Fruit fly (Drosophila melanogaster) whole organism, embryonic: ENCODE measurements around the gene Snm1.

Experiments
- Abd-B ChIP-seq: fragments of 200-800 bp; sonication (Bioruptor generic); optimal IDR thresholded peaks from 2 replicates; lab custom pipeline; 2018; ENCODE audit warnings: missing biosample characterization, mild to moderate bottlenecking, missing genetic modification characterization, moderate library complexity
- Atf3 ChIP-seq: fragments of 200-800 bp; sonication (Bioruptor generic); optimal IDR thresholded peaks from 3 replicates; lab custom pipeline; 2016; ENCODE audit warnings: missing biosample characterization, missing genetic modification characterization
- BEAF-32 ChIP-seq: fragments of 200-800 bp; sonication (Bioruptor generic); optimal IDR thresholded peaks from 3 replicates; lab custom pipeline; 2017; ENCODE audit warnings: missing biosample characterization, missing genetic modification characterization, mild to moderate bottlenecking, moderate library complexity, missing genetic modification reagents
- CG11456 ChIP-seq: fragments of 200-800 bp; sonication (Bioruptor generic); IDR thresholded peaks from 3 replicates; pipeline ENCODE4 v1.3.6; 2022; ENCODE audit warnings: missing biosample characterization, missing genetic modification characterization
- CG11504 ChIP-seq: fragments of 200-800 bp; sonication (Bioruptor generic); optimal IDR thresholded peaks from 3 replicates; lab custom pipeline; 2019; ENCODE audit warnings: missing biosample characterization, mild to moderate bottlenecking, missing genetic modification characterization, moderate library complexity
- CG11695 ChIP-seq: fragments of 200-800 bp; sonication (Bioruptor generic); IDR thresholded peaks from 3 replicates; pipeline ENCODE4 v1.3.6; 2022; ENCODE audit warnings: missing biosample characterization, missing genetic modification characterization
- CG12071 ChIP-seq: fragments of 200-800 bp; sonication (Bioruptor generic); optimal IDR thresholded peaks from 3 replicates; lab custom pipeline; 2018; ENCODE audit warnings: missing biosample characterization, mild to moderate bottlenecking, missing genetic modification characterization
- CG1233 ChIP-seq: fragments of 200-800 bp; sonication (Bioruptor generic); optimal IDR thresholded peaks from 4 replicates; lab custom pipeline; 2018; ENCODE audit warnings: missing biosample characterization, mild to moderate bottlenecking, missing genetic modification characterization
- CG12391 ChIP-seq: fragments of 200-800 bp; sonication (Bioruptor generic); optimal IDR thresholded peaks from 3 replicates; lab custom pipeline; 2018; ENCODE audit warnings: missing biosample characterization, mild to moderate bottlenecking, missing genetic modification characterization, moderate library complexity
- CG15601 ChIP-seq: fragments of 200-800 bp; sonication (Bioruptor generic); optimal IDR thresholded peaks from 3 replicates; lab custom pipeline; 2019; ENCODE audit warnings: missing biosample characterization, mild to moderate bottlenecking, missing genetic modification characterization, moderate library complexity
- CG1792 ChIP-seq: fragments of 200-800 bp; sonication (Bioruptor generic); optimal IDR thresholded peaks from 2 replicates; lab custom pipeline; 2016; ENCODE audit warnings: missing biosample characterization, missing genetic modification characterization
- CG18619 ChIP-seq: fragments of 200-800 bp; sonication (Bioruptor generic); optimal IDR thresholded peaks from 3 replicates; lab custom pipeline; 2017; ENCODE audit warnings: missing biosample characterization, mild to moderate bottlenecking, missing genetic modification characterization
- CG2129 ChIP-seq: fragments of 200-800 bp; sonication (Bioruptor generic); IDR thresholded peaks from 2 replicates; pipeline ENCODE4 v1.3.6; 2022; ENCODE audit warnings: missing biosample characterization, missing genetic modification characterization; ENCODE audit not compliant: partially characterized antibody
- CG2889 ChIP-seq: fragments of 200-800 bp; sonication (Bioruptor generic); IDR thresholded peaks from 3 replicates; pipeline ENCODE4 v1.3.6; 2022; ENCODE audit warnings: missing biosample characterization, missing genetic modification characterization
- CG3407 ChIP-seq: fragments of 200-800 bp; sonication (Bioruptor generic); optimal IDR thresholded peaks from 2 replicates; lab custom pipeline; 2018; ENCODE audit warnings: missing biosample characterization, mild to moderate bottlenecking, missing genetic modification characterization
- CG3838 ChIP-seq: fragments of 200-800 bp; sonication (Bioruptor generic); optimal IDR thresholded peaks from 3 replicates; lab custom pipeline; 2016; ENCODE audit warnings: missing biosample characterization, missing genetic modification characterization
- CG42726 ChIP-seq: fragments of 200-800 bp; sonication (Bioruptor generic); IDR thresholded peaks from 2 replicates; pipeline ENCODE4 v1.3.6; 2022; ENCODE audit warnings: missing biosample characterization, missing genetic modification characterization; ENCODE audit not compliant: partially characterized antibody
- CG43689 ChIP-seq: fragments of 200-800 bp; sonication (Bioruptor generic); IDR thresholded peaks from 2 replicates; pipeline ENCODE4 v1.3.6; 2022; ENCODE audit warnings: missing biosample characterization, missing genetic modification characterization
- CG4404 ChIP-seq: fragments of 200-800 bp; sonication (Bioruptor generic); IDR thresholded peaks from 2 replicates; pipeline ENCODE4 v1.3.6; 2022; ENCODE audit warnings: missing biosample characterization, missing genetic modification characterization
- CG4707 ChIP-seq: fragments of 200-800 bp; sonication (Bioruptor generic); optimal IDR thresholded peaks from 2 replicates; lab custom pipeline; 2018; ENCODE audit warnings: missing biosample characterization, mild to moderate bottlenecking, missing genetic modification characterization, moderate library complexity
- CG6765 ChIP-seq: fragments of 200-800 bp; sonication (Bioruptor generic); optimal IDR thresholded peaks from 3 replicates; lab custom pipeline; 2017; ENCODE audit warnings: missing biosample characterization, mild to moderate bottlenecking, missing genetic modification characterization
- CG7372 ChIP-seq: fragments of 200-800 bp; sonication (Bioruptor generic); IDR thresholded peaks from 2 replicates; pipeline ENCODE4 v1.3.6; 2022; ENCODE audit warnings: missing biosample characterization, missing genetic modification characterization
- CHES-1-like ChIP-seq: fragments of 200-800 bp; sonication (Bioruptor generic); optimal IDR thresholded peaks from 2 replicates; lab custom pipeline; 2016; ENCODE audit warnings: missing biosample characterization, missing genetic modification characterization
- D19A ChIP-seq: fragments of 200-800 bp; optimal IDR thresholded peaks from 3 replicates; lab custom pipeline; 2019; ENCODE audit warnings: missing biosample characterization, mild to moderate bottlenecking, missing genetic modification characterization, moderate library complexity
- Dfd ChIP-seq, 2 experiments: fragments of >200 bp; optimal IDR thresholded peaks; 2 replicates each; lab custom pipeline; 2017; ENCODE audit warnings: missing biosample characterization in 2 of 2, missing genetic modification characterization in 2 of 2
- HmgD ChIP-seq: fragments of 200-800 bp; sonication (Bioruptor generic); optimal IDR thresholded peaks from 3 replicates; lab custom pipeline; 2016; ENCODE audit warnings: missing biosample characterization, missing genetic modification characterization
- Hr51 ChIP-seq, 2 experiments: fragments of 200-800 bp; sonication (Bioruptor generic); optimal IDR thresholded peaks; 2 replicates in 1 of 2; 3 replicates in 1 of 2; lab custom pipeline; 2016 to 2018; ENCODE audit warnings: missing biosample characterization in 2 of 2, missing genetic modification characterization in 2 of 2, mild to moderate bottlenecking in 1 of 2, moderate library complexity in 1 of 2
- Hr78 ChIP-seq, 2 experiments: fragments of 200-800 bp in 1 of 2; fragments of >200 bp in 1 of 2; sonication (Bioruptor generic) in 1 of 2; optimal IDR thresholded peaks; 2 replicates each; lab custom pipeline; 2017 to 2019; ENCODE audit warnings: missing biosample characterization in 2 of 2, missing genetic modification characterization in 2 of 2, mild to moderate bottlenecking in 1 of 2, moderate library complexity in 1 of 2
- MTF-1 ChIP-seq: fragments of 200-800 bp; sonication (Bioruptor generic); optimal IDR thresholded peaks from 2 replicates; lab custom pipeline; 2018; ENCODE audit warnings: missing biosample characterization, mild to moderate bottlenecking, missing genetic modification characterization, borderline replicate concordance
- NC2β ChIP-seq: fragments of 200-800 bp; sonication (Bioruptor generic); optimal IDR thresholded peaks from 2 replicates; lab custom pipeline; 2016; ENCODE audit warnings: missing biosample characterization, missing genetic modification characterization
- Poxn ChIP-seq: fragments of 200-800 bp; sonication (Bioruptor generic); IDR thresholded peaks from 2 replicates; pipeline ENCODE4 v1.3.6; 2022; ENCODE audit warnings: missing biosample characterization, missing genetic modification characterization
- Sry-δ ChIP-seq: fragments of 200-800 bp; sonication (Bioruptor generic); optimal IDR thresholded peaks from 2 replicates; lab custom pipeline; 2016; ENCODE audit warnings: missing biosample characterization, missing genetic modification characterization
- Trl ChIP-seq, 3 experiments: fragments of >200 bp in 2 of 3; fragments of 200-800 bp in 1 of 3; sonication (Bioruptor generic) in 1 of 3; optimal IDR thresholded peaks; 2 replicates in 1 of 3; 3 replicates in 2 of 3; lab custom pipeline; 2016 to 2017; ENCODE audit warnings: missing biosample characterization in 1 of 3, missing genetic modification characterization in 1 of 3
- dysf ChIP-seq: fragments of 200-800 bp; sonication (Bioruptor generic); IDR thresholded peaks from 3 replicates; pipeline ENCODE4 v1.3.6; 2022; ENCODE audit warnings: missing biosample characterization, missing genetic modification characterization
- eve ChIP-seq, 2 experiments: fragments of >200 bp; optimal IDR thresholded peaks; 2 replicates each; lab custom pipeline; 2017; ENCODE audit warnings: missing biosample characterization in 2 of 2, missing genetic modification characterization in 2 of 2
- fu2 ChIP-seq: fragments of 200-800 bp; sonication (Bioruptor generic); optimal IDR thresholded peaks from 2 replicates; lab custom pipeline; 2016; ENCODE audit warnings: missing biosample characterization, missing genetic modification characterization
- grau ChIP-seq: fragments of 200-800 bp; optimal IDR thresholded peaks from 3 replicates; lab custom pipeline; 2019; ENCODE audit warnings: missing biosample characterization, mild to moderate bottlenecking, missing genetic modification characterization, moderate library complexity
- inv ChIP-seq: fragments of 200-800 bp; sonication (Bioruptor generic); IDR thresholded peaks from 2 replicates; pipeline ENCODE4 v1.3.6; 2022; ENCODE audit warnings: missing biosample characterization, missing genetic modification characterization; ENCODE audit not compliant: partially characterized antibody
- kni ChIP-seq: fragments of 200-800 bp; sonication (Bioruptor generic); optimal IDR thresholded peaks from 3 replicates; lab custom pipeline; 2017; ENCODE audit warnings: mild to moderate bottlenecking, missing biosample characterization, missing genetic modification reagents, missing genetic modification characterization
- mld ChIP-seq: fragments of 200-800 bp; sonication (Bioruptor generic); IDR thresholded peaks from 3 replicates; pipeline ENCODE4 v1.3.6; 2022; ENCODE audit warnings: missing biosample characterization, missing genetic modification characterization; ENCODE audit not compliant: partially characterized antibody
- onecut ChIP-seq: fragments of 200-800 bp; sonication (Bioruptor generic); IDR thresholded peaks from 2 replicates; pipeline ENCODE4 v1.3.6; 2022; ENCODE audit warnings: missing biosample characterization, missing genetic modification characterization
- pfk ChIP-seq: fragments of 200-800 bp; sonication (Bioruptor generic); optimal IDR thresholded peaks from 2 replicates; lab custom pipeline; 2018; ENCODE audit warnings: missing biosample characterization, mild to moderate bottlenecking, missing genetic modification characterization, moderate library complexity
- pnt ChIP-seq: fragments of 200-800 bp; sonication (Bioruptor generic); optimal IDR thresholded peaks from 3 replicates; lab custom pipeline; 2016; ENCODE audit warnings: missing biosample characterization, missing genetic modification characterization
- row ChIP-seq: fragments of 200-800 bp; sonication (Bioruptor generic); IDR thresholded peaks from 3 replicates; pipeline ENCODE4 v1.3.6; 2022; ENCODE audit warnings: missing biosample characterization, missing genetic modification characterization
- schlank ChIP-seq: fragments of 200-800 bp; sonication (Bioruptor generic); optimal IDR thresholded peaks from 2 replicates; lab custom pipeline; 2018; ENCODE audit warnings: missing biosample characterization, mild to moderate bottlenecking, missing genetic modification characterization
- ssp ChIP-seq: fragments of 200-800 bp; sonication (Bioruptor generic); IDR thresholded peaks from 2 replicates; pipeline ENCODE4 v1.3.6; 2022; ENCODE audit warnings: missing biosample characterization, missing genetic modification characterization
- stc ChIP-seq: fragments of 200-800 bp; sonication (Bioruptor generic); IDR thresholded peaks from 2 replicates; pipeline ENCODE4 v1.3.6; 2022; ENCODE audit warnings: missing biosample characterization, missing genetic modification characterization
- ttk ChIP-seq: fragments of 200-800 bp; sonication (Bioruptor generic); IDR thresholded peaks from 2 replicates; pipeline ENCODE4 v2.1.2; 2022; ENCODE audit warnings: missing biosample characterization, missing genetic modification characterization
- tx ChIP-seq: fragments of 200-800 bp; sonication (Bioruptor generic); optimal IDR thresholded peaks from 2 replicates; lab custom pipeline; 2016; ENCODE audit warnings: missing biosample characterization, missing genetic modification characterization
- vvl ChIP-seq: fragments of 200-800 bp; sonication (Bioruptor generic); IDR thresholded peaks from 2 replicates; pipeline ENCODE4 v1.3.6; 2022; ENCODE audit warnings: missing biosample characterization, missing genetic modification characterization

Snm1 gene

DNA sequence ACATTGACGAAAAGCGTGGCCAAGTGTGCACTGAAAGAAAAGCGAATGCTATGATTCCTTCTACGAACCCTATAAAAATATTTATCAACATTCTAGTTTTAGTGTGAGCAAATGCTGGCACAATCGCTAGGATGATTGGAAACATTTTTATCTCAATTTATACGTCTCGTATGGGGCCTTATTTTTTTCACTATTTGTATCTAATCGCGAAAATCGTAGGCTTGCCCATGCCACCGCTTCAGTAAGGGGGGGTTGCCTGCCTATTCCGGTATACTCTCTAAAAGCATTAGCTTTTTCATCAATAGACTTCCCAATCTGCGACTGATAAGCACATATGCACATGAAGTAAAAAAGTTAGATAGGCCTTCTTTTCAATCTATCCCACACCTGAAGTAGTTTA, 10.7 kb downstream of the Snm1 start (continued):
- peak; percentile 77 for TF ChIP-seq CG1233 (GFP tag; lab: Kevin White, UChicago)
- TF ChIP-seq CHES-1-like (GFP tag; lab: Kevin White, UChicago), result peak; percentile 79
- peak; percentile 92 for TF ChIP-seq row (GFP tag; lab: Robert Waterston, UW)
- peak; percentile 60 for TF ChIP-seq D19A (tag; lab: Kevin White, UChicago)
- peak; percentile 88 for TF ChIP-seq CG11504 (tag; lab: Kevin White, UChicago)
- TF ChIP-seq eve (GFP tag; optimal IDR thresholded peaks at IDR 0.05; lab: Kevin White, UChicago), result no peak
- no peak for TF ChIP-seq kni
- TF ChIP-seq CG6765, result peak; percentile 58
- peak; percentile 28 for TF ChIP-seq CG3838 (GFP tag; lab: Kevin White, UChicago)
- peak; percentile 78 for TF ChIP-seq CG12071 (GFP tag; lab: Kevin White, UChicago)
- peak; percentile 53; the same call in 1 of the 2 replicates for TF ChIP-seq CG43689 (GFP tag; lab: Robert Waterston, UW)
- TF ChIP-seq Hr78 (GFP tag; optimal IDR thresholded peaks at IDR 0.05; lab: Kevin White, UChicago), result no peak
- no peak for TF ChIP-seq mld (GFP tag; lab: Robert Waterston, UW)
- TF ChIP-seq HmgD (GFP tag; lab: Kevin White, UChicago), result no peak
- TF ChIP-seq Abd-B (GFP tag; lab: Kevin White, UChicago), result no peak
- peak; percentile 84 for TF ChIP-seq ttk (GFP tag; lab: Robert Waterston, UW)
- TF ChIP-seq Trl (optimal IDR thresholded peaks at IDR 0.05; lab: Kevin White, UChicago), result no peak
- peak; percentile 37 for TF ChIP-seq Trl (GFP tag; optimal IDR thresholded peaks at IDR 0.05; lab: Kevin White, UChicago)
- TF ChIP-seq CG4404, result peak; percentile 52
- peak; percentile 73 for TF ChIP-seq pnt (GFP tag; lab: Kevin White, UChicago)
- peak; percentile 63 for TF ChIP-seq CG1792
- TF ChIP-seq Hr51 (GFP tag; optimal IDR thresholded peaks at IDR 0.05; lab: Kevin White, UChicago), result peak in 1 of 2 experiments; percentile 73
- peak; percentile 70 for TF ChIP-seq Atf3 (GFP tag; lab: Kevin White, UChicago)
- TF ChIP-seq Sry-δ (GFP tag; lab: Kevin White, UChicago), result peak; percentile 27
- TF ChIP-seq dysf, result peak; percentile 91
- TF ChIP-seq CG2889 (GFP tag; lab: Robert Waterston, UW), result peak; percentile 73; the same call in 2 of the 3 replicates
- no peak for TF ChIP-seq BEAF-32 (GFP tag; lab: Kevin White, UChicago)
- TF ChIP-seq CG7372, result peak; percentile 60; the same call in 1 of the 2 replicates
- TF ChIP-seq pfk (GFP tag; lab: Kevin White, UChicago), result no peak
- TF ChIP-seq ssp, result peak; percentile 59
- peak; percentile 69 for TF ChIP-seq schlank (tag; lab: Kevin White, UChicago)
- no peak for TF ChIP-seq inv (GFP tag; lab: Robert Waterston, UW)
- TF ChIP-seq CG12391 (tag; lab: Kevin White, UChicago), result peak; percentile 82
- peak; percentile 54 for TF ChIP-seq onecut (GFP tag; lab: Robert Waterston, UW)
- TF ChIP-seq Dfd (GFP tag; optimal IDR thresholded peaks at IDR 0.05; lab: Kevin White, UChicago), result no peak
- TF ChIP-seq CG11456 (GFP tag; lab: Robert Waterston, UW), result peak; percentile 83
- TF ChIP-seq fu2 (GFP tag; lab: Kevin White, UChicago), result peak; percentile 53
- TF ChIP-seq CG42726, result no peak
- peak; percentile 84 for TF ChIP-seq stc (GFP tag; lab: Robert Waterston, UW)
- TF ChIP-seq MTF-1, result peak; percentile 40
- peak; percentile 33 for TF ChIP-seq CG15601 (tag; lab: Kevin White, UChicago)
- peak; percentile 58 for TF ChIP-seq tx
- no peak for TF ChIP-seq CG2129 (GFP tag; lab: Robert Waterston, UW)
- TF ChIP-seq grau (tag; lab: Kevin White, UChicago), result peak; percentile 79
- peak; percentile 61 for TF ChIP-seq CG18619
- TF ChIP-seq Poxn, result peak; percentile 33; the same call in 1 of the 2 replicates
- TF ChIP-seq CG11695, result peak; percentile 89
- peak; percentile 63 for TF ChIP-seq NC2β (GFP tag; lab: Kevin White, UChicago)
- peak; percentile 95 for TF ChIP-seq vvl (GFP tag; lab: Robert Waterston, UW)
- peak; percentile 19 for TF ChIP-seq CG4707 (GFP tag; lab: Kevin White, UChicago)
- TF ChIP-seq CG3407, result peak; percentile 68
